Worm (Caenorhabditis elegans): ENCODE measurements around the gene iffb-1.
A peak's percentile ranks its signal among the peaks of the same experiment; 100 is the strongest.

iffb-1 gene

DNA sequence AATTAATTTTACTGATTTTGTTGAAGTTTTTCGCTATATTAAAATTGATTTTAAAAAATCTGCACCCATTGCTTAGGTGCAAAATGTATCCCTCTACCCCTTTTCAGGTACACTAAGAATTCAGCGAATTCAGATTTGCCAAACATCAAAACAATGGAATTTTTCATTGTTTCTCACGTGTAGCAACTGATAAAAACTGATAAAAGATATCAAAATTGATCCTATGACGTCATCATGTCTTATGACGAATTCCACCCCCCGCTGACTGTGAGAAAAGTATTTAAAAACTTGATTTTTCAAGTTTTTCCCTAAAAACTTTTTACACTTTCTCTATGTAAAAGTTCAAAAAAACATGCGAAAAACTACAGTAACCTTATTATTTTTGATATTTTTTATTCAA is 33.7 kb upstream of the iffb-1 start, which contains the start of gene Y54F10BM.22:
TSS of gene Y54F10BM.22 (plus strand) at position 331 of the 400 bp plus-strand sequence.
- TF ChIP-seq tbx-2 (tag; optimal IDR thresholded peaks at IDR 0.05) (no peak), nhr-23 (tag; optimal IDR thresholded peaks at IDR 0.05) (no peak), egl-27 (tag; optimal IDR thresholded peaks at IDR 0.05) (no peak), nhr-237 (tag; optimal IDR thresholded peaks at IDR 0.05) (no peak)

DNA sequence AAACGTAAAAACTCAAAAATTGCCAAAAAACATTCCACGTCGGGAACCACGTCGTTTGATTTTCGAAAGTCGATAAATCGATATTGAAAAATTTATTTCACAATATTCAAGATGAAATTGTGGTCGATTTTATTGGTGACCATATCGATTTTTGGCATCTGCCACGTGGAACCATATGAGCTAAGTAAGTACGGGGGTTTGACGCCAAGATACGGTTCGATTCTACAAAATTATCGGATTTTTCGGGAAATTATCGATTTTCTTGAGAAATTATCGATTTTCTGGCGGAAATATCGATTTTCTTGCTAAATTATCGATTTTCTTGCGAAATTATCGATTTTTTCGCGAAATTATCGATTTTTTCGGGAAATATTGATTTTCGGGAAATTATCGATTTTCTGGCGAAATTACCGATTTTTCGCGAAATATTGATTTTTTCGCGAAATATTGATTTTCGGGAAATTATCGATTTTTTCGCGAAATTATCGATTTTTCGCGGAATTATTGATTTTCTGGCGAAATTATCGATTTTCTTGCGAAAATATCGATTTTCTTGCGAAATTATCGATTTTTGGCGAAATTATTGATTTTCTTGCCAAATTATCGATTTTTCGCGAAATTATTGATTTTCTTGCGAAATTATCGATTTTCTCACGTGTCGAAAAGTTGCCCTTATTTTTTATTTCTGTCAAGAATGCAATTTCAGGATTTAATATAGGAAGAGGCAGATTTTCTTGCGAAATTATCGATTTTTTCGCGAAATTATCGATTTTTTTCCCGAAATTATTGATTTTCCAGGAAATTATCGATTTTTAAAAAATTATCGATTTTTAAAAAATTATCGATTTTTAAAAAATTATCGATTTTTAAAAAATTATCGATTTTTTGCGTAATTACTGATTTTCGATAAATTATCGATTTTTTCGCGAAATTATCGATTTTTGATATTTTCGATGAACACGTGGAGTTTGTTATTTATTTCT is 32.0 kb upstream of the iffb-1 start, which contains the start of gene Y54F10BM.3:
TSS of gene Y54F10BM.3 (plus strand) at position 51 of the 983 bp plus-strand sequence.
- no peak for TF ChIP-seq sea-2 (GFP tag; optimal IDR thresholded peaks at IDR 0.05)
- TF ChIP-seq ceh-28 (tag; optimal IDR thresholded peaks at IDR 0.05): peak; percentile 98

DNA sequence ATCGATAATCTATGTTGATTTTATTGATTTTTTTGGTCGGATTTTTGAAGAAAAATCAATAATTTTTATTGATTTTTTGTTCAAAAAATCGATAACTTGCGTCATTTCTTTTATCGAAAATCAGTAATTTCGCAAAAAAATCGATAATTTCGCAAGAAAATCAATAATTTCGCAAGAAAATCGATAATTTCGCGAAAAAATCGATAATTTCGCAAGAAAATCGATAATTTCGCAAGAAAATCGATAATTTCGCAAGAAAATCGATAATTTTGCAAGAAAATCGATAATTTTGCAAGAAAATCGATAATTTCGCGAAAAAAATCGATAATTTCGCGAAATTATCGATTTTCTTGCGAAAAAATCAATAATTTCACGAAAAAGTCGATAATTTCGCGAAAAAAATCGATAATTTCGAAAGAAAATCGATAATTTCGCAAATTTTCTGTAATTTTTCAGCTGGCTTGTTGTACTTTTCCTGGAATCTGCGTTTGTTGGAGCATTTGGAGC is 30.8 kb upstream of the iffb-1 start:
- TF ChIP-seq sea-2 (GFP tag; optimal IDR thresholded peaks at IDR 0.05) (no peak), mml-1 (tag; optimal IDR thresholded peaks at IDR 0.05) (no peak), lsy-12 (tag; optimal IDR thresholded peaks at IDR 0.05) (no peak), pqm-1 (tag; optimal IDR thresholded peaks at IDR 0.05) (no peak), egl-5 (tag; optimal IDR thresholded peaks at IDR 0.05) (no peak), ceh-28 (tag; optimal IDR thresholded peaks at IDR 0.05) (peak; percentile 97), nfya-1 (tag; optimal IDR thresholded peaks at IDR 0.05; ENCODE audit: insufficient read depth) (no peak)

DNA sequence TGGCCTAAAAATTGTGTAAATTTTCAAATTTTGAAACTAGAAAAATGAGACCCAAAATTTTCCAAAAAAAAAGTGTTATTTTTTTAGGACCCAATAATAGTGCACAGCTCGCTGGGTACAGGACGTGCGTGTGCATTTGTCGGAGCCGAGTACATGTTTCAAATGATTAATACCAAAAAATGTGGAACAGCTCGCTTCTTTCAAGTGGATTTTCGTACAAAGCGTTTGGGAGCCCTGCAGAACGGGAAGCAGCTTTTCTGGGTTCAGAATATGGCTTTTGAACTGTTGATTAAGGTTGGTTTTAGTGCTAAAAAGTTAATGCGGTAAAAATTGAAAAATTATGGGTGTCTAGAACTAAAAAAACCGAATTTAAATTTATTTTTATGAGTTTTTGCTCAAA is 26.0 kb upstream of the iffb-1 start:
- TF ChIP-seq unc-62 (GFP tag; optimal IDR thresholded peaks at IDR 0.05) (no peak), egl-27 (tag; optimal IDR thresholded peaks at IDR 0.05) (no peak), tbx-2 (tag; optimal IDR thresholded peaks at IDR 0.05) (no peak), hmg-11 (tag; optimal IDR thresholded peaks at IDR 0.05) (no peak)

DNA sequence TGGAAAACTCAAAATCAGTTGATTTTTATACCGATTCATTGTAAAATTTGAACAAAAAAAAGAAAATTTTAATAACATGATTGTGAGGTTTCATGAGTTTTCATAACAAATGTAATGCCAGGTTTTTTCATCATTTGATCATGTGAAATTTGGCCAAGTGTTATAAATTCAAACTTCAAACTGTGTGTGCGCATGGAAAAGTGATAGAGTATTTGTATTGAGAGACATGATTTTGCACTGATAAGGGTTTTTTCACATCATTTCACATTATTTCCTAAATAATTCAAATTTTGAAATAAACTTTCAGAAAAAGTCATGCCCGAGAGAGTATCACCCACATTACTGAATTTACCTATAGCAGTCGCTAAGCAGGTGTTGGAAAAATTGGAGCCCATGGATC is 23.1 kb upstream of the iffb-1 start, which contains the start of gene fbxa-219:
TSS of gene fbxa-219 (plus strand) at position 277 of the 400 bp plus-strand sequence.
- TF ChIP-seq pqm-1 (tag; optimal IDR thresholded peaks at IDR 0.05): peak; percentile 41
- TF ChIP-seq elt-2 (tag; optimal IDR thresholded peaks at IDR 0.05): peak; percentile 59
- TF ChIP-seq fkh-10 (GFP tag; optimal IDR thresholded peaks at IDR 0.05): no peak

DNA sequence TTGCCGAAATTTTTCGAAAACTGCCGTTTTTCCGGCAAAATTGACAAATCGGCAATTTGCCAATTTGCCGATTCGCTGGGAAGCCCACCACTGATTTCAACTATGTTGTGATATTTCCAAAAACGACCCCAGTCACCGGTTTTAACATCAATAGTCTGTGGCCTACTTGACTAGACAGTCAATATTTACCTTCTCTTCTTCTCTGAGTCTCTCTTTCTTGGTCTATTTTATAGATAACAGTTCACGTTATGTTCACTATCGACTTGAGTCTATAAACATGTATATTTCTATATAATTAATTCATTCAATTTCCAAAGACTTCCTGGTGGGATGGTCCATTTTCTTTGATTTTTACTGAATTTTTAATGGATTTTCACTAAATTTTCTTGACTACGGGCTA is 19.5 kb upstream of the iffb-1 start:
- peak; percentile 69 for TF ChIP-seq pqm-1 (tag; optimal IDR thresholded peaks at IDR 0.05)
- peak; percentile 64 for TF ChIP-seq elt-2 (tag; optimal IDR thresholded peaks at IDR 0.05)
- no peak for TF ChIP-seq ceh-9 (tag; optimal IDR thresholded peaks at IDR 0.05)
- peak; percentile 99 for TF ChIP-seq pha-4 (tag; optimal IDR thresholded peaks at IDR 0.05)
- no peak for TF ChIP-seq ztf-11 (tag; optimal IDR thresholded peaks at IDR 0.05)
- TF ChIP-seq skn-1 (tag; optimal IDR thresholded peaks at IDR 0.05): no peak

DNA sequence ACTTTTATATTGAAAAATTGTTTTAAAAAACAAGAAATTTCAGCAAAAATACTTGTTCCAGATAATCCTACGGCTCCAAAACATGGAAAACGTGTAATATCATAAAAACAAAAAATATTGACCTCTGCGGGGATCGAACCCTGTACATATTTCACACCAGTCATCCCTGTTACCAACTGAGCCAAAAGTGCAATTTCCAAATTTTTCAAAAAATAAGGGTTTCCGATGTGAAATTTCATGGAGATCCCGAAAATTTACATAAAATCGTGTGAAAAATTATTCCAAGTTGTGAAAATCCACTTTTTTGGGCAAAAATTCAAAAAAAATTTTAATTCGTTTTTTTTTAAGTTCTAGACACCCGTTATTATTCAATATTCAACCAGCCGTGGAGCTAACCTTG is 10.1 kb upstream of the iffb-1 start:
- TF ChIP-seq unc-39 (tag; optimal IDR thresholded peaks at IDR 0.05): no peak
- no peak for TF ChIP-seq ceh-82 (tag; optimal IDR thresholded peaks at IDR 0.05)
- TF ChIP-seq egl-27 (tag; optimal IDR thresholded peaks at IDR 0.05): no peak
- TF ChIP-seq aly-2 (tag; optimal IDR thresholded peaks at IDR 0.05): no peak
- TF ChIP-seq tbx-2 (tag; optimal IDR thresholded peaks at IDR 0.05): no peak
- TF ChIP-seq nhr-12 (tag; optimal IDR thresholded peaks at IDR 0.05): no peak
- TF ChIP-seq ZK546.5 (tag; optimal IDR thresholded peaks at IDR 0.05): no peak
- TF ChIP-seq nhr-43 (tag; optimal IDR thresholded peaks at IDR 0.05; ENCODE audit: poor library complexity, severe bottlenecking): no peak
- TF ChIP-seq snpc-4 (tag; optimal IDR thresholded peaks at IDR 0.05): no peak

Data from whole organism, L3 larva.